Fruit fly (Drosophila melanogaster) whole organism, wandering third instar larva: Measurements from ENCODE around the gene Peritrophin-15b.

Source experiments
- Abd-B ChIP-seq: fragments of >200 bp; optimal IDR thresholded peaks from 2 replicates; lab custom pipeline; 2017; ENCODE audit warnings: missing biosample characterization, missing genetic modification characterization
- CG9705 ChIP-seq: fragments of 200-800 bp; sonication (Bioruptor generic); optimal IDR thresholded peaks from 2 replicates; lab custom pipeline; 2018; ENCODE audit warnings: missing biosample characterization, mild to moderate bottlenecking, missing genetic modification characterization
- Dif ChIP-seq: fragments of 200-275, 200-300 bp; sonication (Bioruptor generic); optimal IDR thresholded peaks from 2 replicates; lab custom pipeline; 2018; ENCODE audit warnings: missing biosample characterization, missing genetic modification characterization; ENCODE audit not compliant: partially characterized antibody
- Hr78 ChIP-seq: fragments of >200 bp; optimal IDR thresholded peaks from 2 replicates; lab custom pipeline; 2017; ENCODE audit warnings: missing biosample characterization, missing genetic modification characterization
- Myc ChIP-seq: fragments of >200 bp; optimal IDR thresholded peaks from 2 replicates; lab custom pipeline; 2017
- N ChIP-seq: fragments of >200 bp; optimal IDR thresholded peaks from 2 replicates; lab custom pipeline; 2018; ENCODE audit warnings: missing biosample characterization, missing external identifiers, missing genetic modification characterization
- dsf ChIP-seq: sonication (Bioruptor generic); optimal IDR thresholded peaks from 2 replicates; lab custom pipeline; 2016; ENCODE audit warnings: missing biosample characterization, missing genetic modification characterization, borderline replicate concordance
- ey ChIP-seq: fragments of 200-800 bp; sonication (Bioruptor generic); optimal IDR thresholded peaks from 2 replicates; lab custom pipeline; 2016; ENCODE audit warnings: missing biosample characterization, missing genetic modification characterization
- h ChIP-seq: fragments of 200-800 bp; sonication (Bioruptor generic); optimal IDR thresholded peaks from 3 replicates; lab custom pipeline; 2016; ENCODE audit warnings: missing biosample characterization, mild to moderate bottlenecking, missing genetic modification characterization
- usp ChIP-seq: fragments of >200 bp; optimal IDR thresholded peaks from 2 replicates; lab custom pipeline; 2017; ENCODE audit warnings: missing biosample characterization, missing genetic modification characterization
- woc ChIP-seq: sonication (Bioruptor generic); optimal IDR thresholded peaks from 2 replicates; lab custom pipeline; 2016; ENCODE audit warnings: missing biosample characterization, mild to moderate bottlenecking, missing genetic modification characterization

DNA sequence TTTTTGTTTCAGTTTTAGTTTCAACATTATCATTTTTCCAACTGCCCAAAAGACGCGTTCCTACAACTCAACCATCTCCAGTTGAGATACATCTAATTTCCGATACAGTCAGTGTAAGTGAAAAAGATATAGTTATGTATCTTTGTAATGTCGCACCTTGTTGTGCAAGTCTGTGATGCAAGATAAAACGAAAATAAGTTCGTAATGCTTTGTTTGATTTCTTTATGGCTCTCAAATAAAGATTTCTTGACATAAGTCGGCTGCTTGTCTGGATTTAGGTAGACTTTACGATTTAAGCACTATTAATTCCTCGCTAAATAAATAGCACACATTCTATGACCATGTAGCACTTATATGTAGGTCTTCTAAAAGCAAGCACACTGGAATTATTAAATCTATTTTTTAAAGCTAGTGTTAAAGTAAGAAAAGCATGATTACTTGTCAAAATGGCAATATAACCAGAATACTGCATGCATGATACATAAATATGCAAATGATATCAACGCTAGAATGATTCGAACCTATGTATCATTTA is 9.7 kb downstream of the Peritrophin-15b start:
- TF ChIP-seq CG9705 (GFP tag; lab: Kevin White, UChicago) (no peak), N (GFP tag; lab: Kevin White, UChicago) (no peak), Dif (GFP tag; lab: Kevin White, UChicago) (no peak), Hr78 (GFP tag; lab: Kevin White, UChicago) (no peak), Abd-B (no peak), dsf (GFP tag; lab: Kevin White, UChicago) (no peak), usp (GFP tag; lab: Kevin White, UChicago) (no peak), h (GFP tag; lab: Kevin White, UChicago) (no peak), woc (GFP tag; lab: Kevin White, UChicago) (no peak), ey (GFP tag; lab: Kevin White, UChicago) (no peak), Myc (no peak)
